Worm (Caenorhabditis elegans) whole organism, L4/young adult: ENCODE results near the gene mrpl-18.

Source experiments
- dao-5 ChIP-seq: sonication (generic microtip); optimal IDR thresholded peaks from 2 replicates; lab custom pipeline; 2016; ENCODE audit warnings: missing genotype, missing genetic modification characterization, moderate library complexity, missing compliant biosample characterization
- him-1 ChIP-seq: sonication (generic microtip); optimal IDR thresholded peaks from 2 replicates; lab custom pipeline; 2016; ENCODE audit warnings: missing genotype, missing genetic modification reagents, missing genetic modification characterization, missing compliant biosample characterization

ce11 chrIII:8100960-8101359 lies 43.9 kb upstream of the mrpl-18 start, which contains the start of gene plk-1:
- TF ChIP-seq him-1 (tag; lab: Kevin White, UChicago) (no peak), dao-5 (tag; lab: Kevin White, UChicago) (no peak)
